Worm (Caenorhabditis elegans): ENCODE data around the gene C49C3.8.
"Not testable (repeated sequence)": the region's sequence is repeated elsewhere in the genome, so short reads cannot be mapped to it uniquely, and the experiment has no call there.

The C49C3.8 gene

DNA sequence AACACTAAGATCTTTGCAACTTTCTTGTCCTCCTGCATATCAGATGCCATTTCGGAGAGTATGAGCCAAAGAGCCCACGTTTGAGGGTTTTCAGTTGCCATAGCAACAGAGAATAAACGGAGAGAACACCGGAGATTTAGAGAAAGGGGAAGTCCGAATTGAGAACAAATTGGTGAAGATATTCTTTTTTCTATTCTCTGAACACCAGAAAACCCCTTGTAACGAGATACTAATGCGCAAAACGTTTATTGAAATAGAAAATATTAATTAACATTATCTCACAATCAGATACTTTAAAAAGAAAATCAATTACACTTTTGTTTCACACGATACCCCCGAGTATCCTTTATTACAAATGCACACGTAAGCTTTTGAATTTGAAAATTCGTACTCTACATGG, 33.1 kb upstream of the C49C3.8 start, which contains the start of gene ifta-2:
ifta-2 (minus strand) TSS at position 101 of the 400 bp plus-strand sequence.
- no peak for TF ChIP-seq syd-9 (tag; optimal IDR thresholded peaks at IDR 0.05)
- no peak for TF ChIP-seq ceh-24 (tag; optimal IDR thresholded peaks at IDR 0.05)
- no peak for TF ChIP-seq nhr-232 (tag; optimal IDR thresholded peaks at IDR 0.05)
- TF ChIP-seq ztf-16 (tag; optimal IDR thresholded peaks at IDR 0.05) = no peak
- TF ChIP-seq ceh-48 (tag; optimal IDR thresholded peaks at IDR 0.05) = no peak
- no peak for TF ChIP-seq dmd-4 (tag; optimal IDR thresholded peaks at IDR 0.05; ENCODE audit: borderline replicate concordance)
- TF ChIP-seq fax-1 (tag; optimal IDR thresholded peaks at IDR 0.05) = no peak
- TF ChIP-seq Y22D7AL.16 (tag; optimal IDR thresholded peaks at IDR 0.05) = no peak
- TF ChIP-seq ceh-34 (tag; optimal IDR thresholded peaks at IDR 0.05) = no peak
- no peak for TF ChIP-seq ceh-9 (tag; optimal IDR thresholded peaks at IDR 0.05)
- no peak for TF ChIP-seq dve-1 (tag; optimal IDR thresholded peaks at IDR 0.05)

ce11 chrIV:17307223-17307622, 27.8 kb upstream of the C49C3.8 start, which contains the start of gene T28F3.8:
Gene T28F3.8, minus strand, starts transcription at chrIV:17307323.
- TF ChIP-seq hlh-30 (tag; optimal IDR thresholded peaks at IDR 0.05; ENCODE audit: insufficient read depth); ceh-18 (tag; optimal IDR thresholded peaks at IDR 0.05); elt-4 (tag; optimal IDR thresholded peaks at IDR 0.05): not testable (repeated sequence)

DNA sequence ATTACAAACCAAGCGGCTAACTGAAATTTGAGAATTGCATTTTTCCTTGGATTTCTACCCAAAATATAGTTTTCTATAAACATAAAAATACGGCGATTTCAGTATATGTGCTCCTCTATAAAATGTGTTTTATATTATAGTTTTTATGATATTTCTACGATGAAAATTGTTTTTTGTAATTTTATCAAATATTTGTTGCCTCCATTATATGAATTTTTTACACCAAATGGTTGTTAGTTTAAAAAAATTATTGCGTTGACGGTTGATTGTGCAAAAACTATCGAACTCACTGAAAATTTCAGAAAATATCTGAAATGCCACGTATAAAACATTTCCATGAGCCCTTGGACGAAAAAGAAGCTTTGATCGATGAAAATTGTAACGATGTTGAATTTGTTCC, 26.8 kb upstream of the C49C3.8 start, which contains the start of gene T28F3.9:
T28F3.9 (plus strand) TSS at position 301 of the 400 bp plus-strand sequence.
- TF ChIP-seq pat-9 (tag; optimal IDR thresholded peaks at IDR 0.05) = no peak
- TF ChIP-seq pha-4 (tag; optimal IDR thresholded peaks at IDR 0.05) = no peak

DNA sequence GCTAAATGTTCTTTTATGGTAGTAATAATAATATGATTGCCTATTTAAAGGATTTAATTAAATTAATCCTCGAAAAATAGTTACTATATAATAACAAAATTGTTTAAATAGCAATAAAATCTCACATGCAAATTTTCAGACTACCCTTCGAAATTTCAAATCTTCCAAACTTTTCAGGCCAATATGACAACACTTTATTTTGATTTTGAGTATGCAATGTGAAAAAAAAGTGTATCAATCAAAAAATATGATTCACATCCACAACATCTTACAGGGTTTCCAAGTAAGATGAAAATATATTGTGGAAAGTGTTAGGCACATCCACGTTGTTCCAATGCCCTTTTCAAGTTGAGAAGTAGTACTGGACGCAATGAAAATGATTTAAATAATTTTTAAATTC, 23.2 kb upstream of the C49C3.8 start, which contains the start of gene snf-9:
snf-9 (plus strand) TSS at position 301 of the 400 bp plus-strand sequence.
- TF ChIP-seq ceh-31 (tag; optimal IDR thresholded peaks at IDR 0.05) = no peak

DNA sequence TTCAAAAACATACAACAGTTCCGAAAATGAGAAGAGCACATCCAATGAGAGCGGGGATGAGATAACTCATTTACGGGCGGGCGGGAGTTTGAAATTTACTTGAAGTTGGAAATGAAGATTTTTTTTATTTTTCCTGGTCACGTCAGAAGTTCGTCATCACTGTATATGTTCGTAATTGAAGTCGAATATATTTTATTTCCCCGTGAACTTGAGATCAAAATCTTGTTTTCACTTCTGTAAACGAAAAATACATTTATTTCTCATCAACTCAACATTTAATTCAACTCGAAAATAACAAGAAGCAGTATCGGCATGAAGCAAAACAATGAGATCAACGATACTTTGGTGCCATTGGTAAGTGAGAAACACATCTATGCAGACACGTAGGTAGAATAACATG, 18.6 kb upstream of the C49C3.8 start, which contains the start of gene C49C3.20:
C49C3.20 (minus strand) TSS at position 101 of the 400 bp plus-strand sequence.
- no peak for TF ChIP-seq pat-9 (tag; optimal IDR thresholded peaks at IDR 0.05)
- TF ChIP-seq hlh-13 (GFP tag; optimal IDR thresholded peaks at IDR 0.05) = no peak
- no peak for TF ChIP-seq rnt-1 (tag; optimal IDR thresholded peaks at IDR 0.05)
- TF ChIP-seq T23F11.4 (GFP tag; optimal IDR thresholded peaks at IDR 0.05) = no peak
- TF ChIP-seq ceh-31 (tag; optimal IDR thresholded peaks at IDR 0.05) = no peak
- no peak for TF ChIP-seq sox-4 (tag; optimal IDR thresholded peaks at IDR 0.05)
- no peak for TF ChIP-seq ceh-2 (tag; optimal IDR thresholded peaks at IDR 0.05)
- no peak for TF ChIP-seq ceh-45 (GFP tag; IDR thresholded peaks at IDR 0.05)
- TF ChIP-seq ahr-1 (tag; optimal IDR thresholded peaks at IDR 0.05) = no peak
- TF ChIP-seq unc-86 (tag; optimal IDR thresholded peaks at IDR 0.05) = no peak
- no peak for TF ChIP-seq ztf-16 (tag; optimal IDR thresholded peaks at IDR 0.05)
- TF ChIP-seq hlh-15 (tag; optimal IDR thresholded peaks at IDR 0.05) = no peak
- TF ChIP-seq pha-4 (tag; optimal IDR thresholded peaks at IDR 0.05) = no peak
- no peak for TF ChIP-seq hlh-6 (tag; optimal IDR thresholded peaks at IDR 0.05)
- TF ChIP-seq nhr-232 (tag; optimal IDR thresholded peaks at IDR 0.05) = no peak
- no peak for TF ChIP-seq syd-9 (tag; optimal IDR thresholded peaks at IDR 0.05)
- no peak for TF ChIP-seq ceh-18 (tag; optimal IDR thresholded peaks at IDR 0.05)
- TF ChIP-seq pag-3 (tag; optimal IDR thresholded peaks at IDR 0.05; ENCODE audit: borderline replicate concordance) = no peak
- no peak for TF ChIP-seq tbx-7 (tag; optimal IDR thresholded peaks at IDR 0.05)
- no peak for TF ChIP-seq pros-1 (tag; optimal IDR thresholded peaks at IDR 0.05)

- no peak for TF ChIP-seq gmeb-2 (tag; optimal IDR thresholded peaks at IDR 0.05)
- no peak for TF ChIP-seq sox-2 (GFP tag; IDR thresholded peaks at IDR 0.05)
- TF ChIP-seq C38D4.7 (GFP tag; optimal IDR thresholded peaks at IDR 0.05) = no peak
- no peak for TF ChIP-seq ceh-45 (GFP tag; IDR thresholded peaks at IDR 0.05)
- no peak for TF ChIP-seq unc-42 (tag; optimal IDR thresholded peaks at IDR 0.05)
- TF ChIP-seq unc-86 (tag; optimal IDR thresholded peaks at IDR 0.05) = no peak
- TF ChIP-seq ceh-31 (tag; optimal IDR thresholded peaks at IDR 0.05) = no peak
- TF ChIP-seq pqm-1 (tag; optimal IDR thresholded peaks at IDR 0.05) = no peak
- TF ChIP-seq ref-2 (tag; optimal IDR thresholded peaks at IDR 0.05) = no peak
- TF ChIP-seq eyg-1 (tag; optimal IDR thresholded peaks at IDR 0.05) = no peak
- no peak for TF ChIP-seq lin-11 (tag; optimal IDR thresholded peaks at IDR 0.05)
- TF ChIP-seq nhr-11 (tag; optimal IDR thresholded peaks at IDR 0.05) = no peak
- TF ChIP-seq ztf-16 (tag; optimal IDR thresholded peaks at IDR 0.05) = no peak
- TF ChIP-seq ets-4 (tag; optimal IDR thresholded peaks at IDR 0.05) = no peak
- TF ChIP-seq mec-3 (tag; optimal IDR thresholded peaks at IDR 0.05; ENCODE audit: borderline replicate concordance) = no peak
Measured at ce11 chrIV:17320445-17320844, 14.6 kb upstream of the C49C3.8 start, which contains the start of gene C49C3.4. Gene C49C3.4, plus strand, starts transcription at chrIV:17320795.

Measured in whole organism, late embryonic.